Worm (Caenorhabditis elegans) whole organism, L2 larva: ENCODE results near the gene lin-39.
A peak's percentile ranks its signal among the peaks of the same experiment; 100 is the strongest.

Experiments
- C34F6.9 ChIP-seq: fragments of 150-350 bp; optimal IDR thresholded peaks from 2 replicates; lab custom pipeline; 2014; ENCODE audit warnings: missing biosample characterization, missing genetic modification characterization
- F13H6.1 ChIP-seq: sonication (generic microtip); optimal IDR thresholded peaks from 2 replicates; lab custom pipeline; 2016; ENCODE audit warnings: missing genetic modification characterization, missing compliant biosample characterization
- R02D3.7 ChIP-seq: fragments of 150-350 bp; optimal IDR thresholded peaks from 2 replicates; lab custom pipeline; 2014; ENCODE audit warnings: missing biosample characterization, missing genetic modification characterization
- Y55F3AM.14 ChIP-seq: fragments of 200-800 bp; sonication (Bioruptor generic); optimal IDR thresholded peaks from 2 replicates; lab custom pipeline; 2018; ENCODE audit warnings: mild to moderate bottlenecking, missing genetic modification characterization, missing compliant biosample characterization
- ZK546.5 ChIP-seq: sonication (generic microtip); optimal IDR thresholded peaks from 2 replicates; lab custom pipeline; 2017; ENCODE audit warnings: missing biosample characterization, missing genetic modification characterization
- alr-1 ChIP-seq: fragments of 150-350 bp; optimal IDR thresholded peaks from 2 replicates; lab custom pipeline; 2014; ENCODE audit warnings: missing biosample characterization, missing genetic modification characterization
- aly-2 ChIP-seq: fragments of 150-350 bp; optimal IDR thresholded peaks from 2 replicates; lab custom pipeline; 2014; ENCODE audit warnings: missing biosample characterization, missing genetic modification characterization
- ama-1 ChIP-seq: fragments of 150-350 bp; optimal IDR thresholded peaks from 2 replicates; lab custom pipeline; 2018; ENCODE audit warnings: inconsistent platforms
- blmp-1 ChIP-seq: sonication (generic microtip); optimal IDR thresholded peaks from 2 replicates; lab custom pipeline; 2017; ENCODE audit warnings: missing genetic modification characterization, mild to moderate bottlenecking, missing compliant biosample characterization, antibody characterized with exemption, moderate library complexity; ENCODE audit not compliant: insufficient read depth
- crh-2 ChIP-seq: sonication (generic microtip); optimal IDR thresholded peaks from 2 replicates; lab custom pipeline; 2017; ENCODE audit warnings: missing biosample characterization, missing genetic modification characterization
- elt-1 ChIP-seq: fragments of 150-350 bp; optimal IDR thresholded peaks from 2 replicates; lab custom pipeline; 2014; ENCODE audit warnings: missing biosample characterization, missing genetic modification characterization
- elt-3 ChIP-seq: sonication (generic microtip); optimal IDR thresholded peaks from 2 replicates; lab custom pipeline; 2017; ENCODE audit warnings: missing biosample characterization, missing genetic modification characterization
- fos-1 ChIP-seq: fragments of 150-350 bp; optimal IDR thresholded peaks from 2 replicates; lab custom pipeline; 2014; ENCODE audit warnings: missing biosample characterization, missing genetic modification characterization
- lin-11 ChIP-seq: fragments of 150-350 bp; sonication (generic microtip); optimal IDR thresholded peaks from 2 replicates; lab custom pipeline; 2014; ENCODE audit warnings: missing biosample characterization, missing genetic modification characterization, inconsistent platforms, mixed read lengths
- lin-39 ChIP-seq: fragments of 150-350 bp; optimal IDR thresholded peaks from 2 replicates; lab custom pipeline; 2014; ENCODE audit warnings: missing biosample characterization, missing genetic modification reagents, missing genetic modification characterization
- lsy-2 ChIP-seq, 2 experiments: fragments of 150-350 bp in 1 of 2; sonication (generic microtip) in 1 of 2; optimal IDR thresholded peaks; 2 replicates each; lab custom pipeline; 2014 to 2017; ENCODE audit warnings: missing biosample characterization in 2 of 2, missing genetic modification characterization in 2 of 2
- mab-5 ChIP-seq: fragments of 150-350 bp; optimal IDR thresholded peaks from 2 replicates; lab custom pipeline; 2014; ENCODE audit warnings: missing biosample characterization, missing genetic modification characterization
- mbf-1 ChIP-seq: sonication (generic microtip); optimal IDR thresholded peaks from 2 replicates; lab custom pipeline; 2017; ENCODE audit warnings: missing biosample characterization, missing genetic modification characterization
- mdl-1 ChIP-seq, 2 experiments: fragments of 150-350 bp in 1 of 2; sonication (generic microtip) in 1 of 2; optimal IDR thresholded peaks; 2 replicates each; lab custom pipeline; 2017; ENCODE audit warnings: missing biosample characterization in 2 of 2, missing genetic modification characterization in 2 of 2
- nhr-129 ChIP-seq: fragments of 150-350 bp; optimal IDR thresholded peaks from 2 replicates; lab custom pipeline; 2014; ENCODE audit warnings: missing biosample characterization, missing genetic modification characterization
- nhr-21 ChIP-seq: fragments of 150-350 bp; optimal IDR thresholded peaks from 2 replicates; lab custom pipeline; 2014; ENCODE audit warnings: missing biosample characterization, missing genetic modification characterization
- nhr-23 ChIP-seq: fragments of 150-350 bp; optimal IDR thresholded peaks from 2 replicates; lab custom pipeline; 2014; ENCODE audit warnings: missing biosample characterization, missing genetic modification reagents, missing genetic modification characterization
- nhr-237 ChIP-seq: fragments of 150-350 bp; optimal IDR thresholded peaks from 2 replicates; lab custom pipeline; 2014; ENCODE audit warnings: missing biosample characterization, missing genetic modification characterization
- nhr-25 ChIP-seq: fragments of 150-350 bp; sonication (generic microtip); optimal IDR thresholded peaks from 3 replicates; lab custom pipeline; 2014; ENCODE audit warnings: missing biosample characterization, missing genetic modification characterization
- nhr-6 ChIP-seq: fragments of 150-350 bp; optimal IDR thresholded peaks from 2 replicates; lab custom pipeline; 2014; ENCODE audit warnings: missing biosample characterization, missing genetic modification characterization
- nhr-77 ChIP-seq: fragments of 150-350 bp; optimal IDR thresholded peaks from 2 replicates; lab custom pipeline; 2014; ENCODE audit warnings: missing biosample characterization, missing genetic modification characterization
- peb-1 ChIP-seq: fragments of 150-350 bp; optimal IDR thresholded peaks from 2 replicates; lab custom pipeline; 2014; ENCODE audit warnings: missing biosample characterization, missing genetic modification characterization
- sem-4 ChIP-seq: fragments of 150-350 bp; optimal IDR thresholded peaks from 2 replicates; lab custom pipeline; 2014; ENCODE audit warnings: missing biosample characterization, missing genetic modification reagents, missing genetic modification characterization
- sma-9 ChIP-seq, 2 experiments: fragments of 150-350 bp in 1 of 2; sonication (generic microtip) in 1 of 2; optimal IDR thresholded peaks; 2 replicates each; lab custom pipeline; 2014 to 2016; ENCODE audit warnings: missing genetic modification characterization in 2 of 2, mild to moderate bottlenecking in 1 of 2, missing biosample characterization in 1 of 2, missing compliant biosample characterization in 1 of 2, missing genetic modification reagents in 1 of 2, moderate library complexity in 1 of 2
- snpc-4 ChIP-seq: fragments of 150-350 bp; optimal IDR thresholded peaks from 2 replicates; lab custom pipeline; 2014; ENCODE audit warnings: missing biosample characterization, missing genetic modification characterization
- unc-55 ChIP-seq: fragments of 150-350 bp; sonication (generic microtip); optimal IDR thresholded peaks from 3 replicates; lab custom pipeline; 2014; ENCODE audit warnings: missing biosample characterization, missing genetic modification reagents, missing genetic modification characterization
- unc-62 ChIP-seq: fragments of 150-350 bp; optimal IDR thresholded peaks from 2 replicates; lab custom pipeline; 2014; ENCODE audit warnings: missing biosample characterization, missing genetic modification reagents, missing genetic modification characterization
- zag-1 ChIP-seq: fragments of 150-350 bp; optimal IDR thresholded peaks from 2 replicates; lab custom pipeline; 2014; ENCODE audit warnings: missing biosample characterization, missing genetic modification characterization
- ztf-1 ChIP-seq: fragments of 200-800 bp; sonication (Bioruptor generic); conservative IDR thresholded peaks from 2 replicates; pipeline ENCODE4 v1.3.6; 2022; ENCODE audit warnings: missing genetic modification characterization, missing compliant biosample characterization
- ztf-4 ChIP-seq: fragments of 150-350 bp; optimal IDR thresholded peaks from 2 replicates; lab custom pipeline; 2014; ENCODE audit warnings: missing biosample characterization, missing genetic modification characterization

Gene lin-39

ce11 chrIII:7548963-7549362 lies 12.5 kb upstream of the lin-39 start:
- TF ChIP-seq nhr-23 (tag; lab: Kevin White, UChicago) (no peak), elt-1 (tag; lab: Kevin White, UChicago) (no peak), lsy-2 (tag; optimal IDR thresholded peaks at IDR 0.05; lab: Kevin White, UChicago) (peak in 1 of 2 experiments; percentile 44), unc-62 (GFP tag; lab: Kevin White, UChicago) (no peak), Y55F3AM.14 (GFP tag; lab: Kevin White, UChicago) (no peak), sem-4 (peak; percentile 1), lin-11 (tag; lab: Kevin White, UChicago) (no peak), sma-9 (GFP tag; optimal IDR thresholded peaks at IDR 0.05; lab: Kevin White, UChicago) (no peak), sma-9 (tag; optimal IDR thresholded peaks at IDR 0.05; lab: Kevin White, UChicago) (no peak), peb-1 (tag; lab: Kevin White, UChicago) (no peak), mab-5 (tag; lab: Kevin White, UChicago) (peak; percentile 74), F13H6.1 (tag; lab: Kevin White, UChicago) (peak; percentile 50), unc-55 (GFP tag; lab: Kevin White, UChicago) (peak; percentile 12), elt-3 (tag; lab: Kevin White, UChicago) (no peak)
- TF ChIP-seq, all 48 proteins: peak for 5

DNA sequence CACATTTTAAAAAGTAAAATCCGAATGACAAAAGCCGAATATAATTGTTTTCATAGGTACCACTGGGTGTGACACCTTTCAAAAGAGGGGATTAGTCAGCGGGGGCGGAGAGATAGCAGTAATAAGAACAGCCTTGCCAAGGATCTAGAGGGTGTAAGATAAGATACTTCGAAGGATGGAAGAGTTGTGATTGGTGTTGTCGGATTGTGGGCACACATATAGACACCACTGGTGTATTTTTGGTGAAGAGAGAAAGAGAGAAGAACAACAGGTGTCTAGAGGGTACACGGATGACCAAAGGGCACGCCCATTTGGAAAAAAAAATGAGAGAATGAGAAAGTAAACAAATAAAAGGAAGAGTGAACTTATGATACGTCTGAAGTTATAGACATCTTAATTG lies 8.8 kb upstream of the lin-39 start:
- no peak for TF ChIP-seq F13H6.1 (tag; lab: Kevin White, UChicago)
- no peak for TF ChIP-seq mbf-1 (tag; lab: Kevin White, UChicago)
- TF ChIP-seq aly-2 (tag; lab: Kevin White, UChicago), result no peak
- TF ChIP-seq ztf-4 (tag; lab: Kevin White, UChicago), result no peak
- TF ChIP-seq zag-1 (tag; lab: Kevin White, UChicago), result no peak
- TF ChIP-seq lsy-2 (tag; optimal IDR thresholded peaks at IDR 0.05; lab: Kevin White, UChicago), result no peak
- no peak for TF ChIP-seq fos-1 (tag; lab: Kevin White, UChicago)
- no peak for TF ChIP-seq nhr-129 (tag; lab: Kevin White, UChicago)
- TF ChIP-seq lin-39 (tag; lab: Kevin White, UChicago), result no peak
- no peak for TF ChIP-seq nhr-23 (tag; lab: Kevin White, UChicago)
- no peak for TF ChIP-seq lin-11 (tag; lab: Kevin White, UChicago)
- TF ChIP-seq nhr-77, result no peak
- no peak for TF ChIP-seq nhr-237 (tag; lab: Kevin White, UChicago)
- no peak for TF ChIP-seq ZK546.5 (tag; lab: Kevin White, UChicago)
- TF ChIP-seq ama-1 (lab: Kevin White, UChicago), result no peak
- no peak for TF ChIP-seq elt-3 (tag; lab: Kevin White, UChicago)
- no peak for TF ChIP-seq R02D3.7
- TF ChIP-seq snpc-4 (tag; lab: Kevin White, UChicago), result no peak

DNA sequence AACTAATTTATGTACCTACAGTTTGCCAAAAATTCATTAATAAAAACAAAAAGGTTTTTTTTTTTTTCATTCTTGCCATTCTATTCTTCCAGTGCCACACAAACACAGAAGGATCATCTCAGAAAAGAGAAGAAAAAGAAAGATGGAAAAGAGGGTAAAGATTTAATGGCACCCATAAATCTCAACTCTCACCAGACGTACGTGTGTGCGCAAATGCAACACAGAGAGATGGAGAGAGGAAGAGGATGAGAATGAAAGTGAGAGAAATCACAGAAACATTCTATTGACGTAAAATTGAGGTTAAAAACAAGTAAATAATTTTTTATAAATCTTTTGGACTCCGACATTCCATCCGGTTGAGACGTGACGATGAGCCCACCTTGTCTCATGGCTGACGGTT lies 7.8 kb upstream of the lin-39 start:
- TF ChIP-seq C34F6.9 (tag; lab: Kevin White, UChicago), result peak; percentile 51
- no peak for TF ChIP-seq zag-1 (tag; lab: Kevin White, UChicago)
- peak; percentile 22 for TF ChIP-seq nhr-129 (tag; lab: Kevin White, UChicago)
- TF ChIP-seq nhr-21 (tag; lab: Kevin White, UChicago), result no peak
- peak; percentile 87 for TF ChIP-seq mab-5 (tag; lab: Kevin White, UChicago)
- peak; percentile 4 for TF ChIP-seq blmp-1
- no peak for TF ChIP-seq alr-1 (tag; lab: Kevin White, UChicago)
- no peak for TF ChIP-seq sem-4
- no peak for TF ChIP-seq lin-11 (tag; lab: Kevin White, UChicago)
- no peak for TF ChIP-seq nhr-23 (tag; lab: Kevin White, UChicago)
- TF ChIP-seq nhr-6 (tag; lab: Kevin White, UChicago), result no peak
- TF ChIP-seq sma-9 (GFP tag; optimal IDR thresholded peaks at IDR 0.05; lab: Kevin White, UChicago), result no peak
- TF ChIP-seq sma-9 (tag; optimal IDR thresholded peaks at IDR 0.05; lab: Kevin White, UChicago), result no peak
- TF ChIP-seq lsy-2 (tag; optimal IDR thresholded peaks at IDR 0.05; lab: Kevin White, UChicago), result peak in 1 of 2 experiments; percentile 52
- TF ChIP-seq ama-1 (lab: Kevin White, UChicago), result no peak
- peak; percentile 62 for TF ChIP-seq unc-55 (GFP tag; lab: Kevin White, UChicago)
- TF ChIP-seq nhr-237 (tag; lab: Kevin White, UChicago), result no peak
- no peak for TF ChIP-seq nhr-25 (tag; lab: Kevin White, UChicago)
- no peak for TF ChIP-seq lin-39 (tag; lab: Kevin White, UChicago)
- TF ChIP-seq peb-1 (tag; lab: Kevin White, UChicago), result no peak
- TF ChIP-seq mdl-1 (tag; optimal IDR thresholded peaks at IDR 0.05; lab: Kevin White, UChicago), result no peak
- no peak for TF ChIP-seq elt-1 (tag; lab: Kevin White, UChicago)
- no peak for TF ChIP-seq nhr-77
- TF ChIP-seq crh-2 (tag; lab: Kevin White, UChicago), result peak; percentile 19
- TF ChIP-seq ztf-1 (GFP tag; lab: Robert Waterston, UW), result no peak
